Worm (Caenorhabditis elegans) whole organism, L3 larva: ENCODE measurements around the gene F35C5.1.

Experiments used
- ama-1 ChIP-seq: fragments of 150-350 bp; optimal IDR thresholded peaks from 2 replicates; lab custom pipeline; 2018
- ceh-16 ChIP-seq: sonication (generic microtip); optimal IDR thresholded peaks from 2 replicates; lab custom pipeline; 2017; ENCODE audit warnings: missing biosample characterization, missing genetic modification characterization
- ceh-82 ChIP-seq: fragments of 150-350 bp; optimal IDR thresholded peaks from 2 replicates; lab custom pipeline; 2014; ENCODE audit warnings: missing biosample characterization, missing genetic modification characterization
- egl-27 ChIP-seq: sonication (generic microtip); optimal IDR thresholded peaks from 4 replicates; lab custom pipeline; 2017; ENCODE audit warnings: missing biosample characterization, missing genetic modification reagents, missing genetic modification characterization
- egl-5 ChIP-seq: fragments of 150-350 bp; optimal IDR thresholded peaks from 2 replicates; lab custom pipeline; 2017; ENCODE audit warnings: missing biosample characterization, missing genetic modification reagents, missing genetic modification characterization, inconsistent platforms
- elt-1 ChIP-seq: fragments of 150-350 bp; optimal IDR thresholded peaks from 2 replicates; lab custom pipeline; 2014; ENCODE audit warnings: missing biosample characterization, missing genetic modification characterization
- elt-2 ChIP-seq: sonication (generic microtip); optimal IDR thresholded peaks from 2 replicates; lab custom pipeline; 2016; ENCODE audit warnings: missing genetic modification reagents, mild to moderate bottlenecking, missing genetic modification characterization, missing compliant biosample characterization
- elt-3 ChIP-seq, 3 experiments: fragments of 150-350 bp in 1 of 3; sonication (generic microtip) in 2 of 3; optimal IDR thresholded peaks; 2 replicates in 2 of 3; 4 replicates in 1 of 3; lab custom pipeline; 2014 to 2017; ENCODE audit warnings: missing biosample characterization in 3 of 3, missing genetic modification characterization in 3 of 3
- eor-1 ChIP-seq, 2 experiments: fragments of 150-350 bp; optimal IDR thresholded peaks; 2 replicates each; lab custom pipeline; 2014 to 2018; ENCODE audit warnings: missing biosample characterization in 2 of 2, missing genetic modification characterization in 2 of 2
- fos-1 ChIP-seq: fragments of 150-350 bp; optimal IDR thresholded peaks from 2 replicates; lab custom pipeline; 2014; ENCODE audit warnings: missing biosample characterization, missing genetic modification characterization
- jun-1 ChIP-seq: fragments of 150-350 bp; optimal IDR thresholded peaks from 2 replicates; lab custom pipeline; 2014; ENCODE audit warnings: missing biosample characterization, missing genetic modification reagents, missing genetic modification characterization
- mdl-1 ChIP-seq: fragments of 150-350 bp; optimal IDR thresholded peaks from 2 replicates; lab custom pipeline; 2014; ENCODE audit warnings: missing biosample characterization, missing genetic modification characterization
- mml-1 ChIP-seq: fragments of 150-350 bp; sonication (generic microtip); optimal IDR thresholded peaks from 3 replicates; lab custom pipeline; 2014; ENCODE audit warnings: missing biosample characterization, missing genetic modification characterization
- nfya-1 ChIP-seq: sonication (generic microtip); optimal IDR thresholded peaks from 2 replicates; lab custom pipeline; 2017; ENCODE audit warnings: missing genetic modification characterization, mild to moderate bottlenecking, missing compliant biosample characterization, antibody characterized with exemption, moderate library complexity; ENCODE audit not compliant: insufficient read depth
- nhr-11 ChIP-seq: fragments of 150-350 bp; optimal IDR thresholded peaks from 2 replicates; lab custom pipeline; 2014; ENCODE audit warnings: missing biosample characterization, missing genetic modification characterization
- nhr-43 ChIP-seq: sonication (generic microtip); optimal IDR thresholded peaks from 2 replicates; lab custom pipeline; 2016; ENCODE audit warnings: mild to moderate bottlenecking, missing genetic modification characterization, missing compliant biosample characterization; ENCODE audit not compliant: poor library complexity, severe bottlenecking
- nhr-67 ChIP-seq: fragments of 150-350 bp; optimal IDR thresholded peaks from 2 replicates; lab custom pipeline; 2014; ENCODE audit warnings: missing biosample characterization, missing genetic modification characterization
- nhr-76 ChIP-seq: fragments of 150-350 bp; sonication (generic microtip); optimal IDR thresholded peaks from 5 replicates; lab custom pipeline; 2014; ENCODE audit warnings: missing biosample characterization, missing genetic modification characterization
- pha-4 ChIP-seq: fragments of 150-350 bp; optimal IDR thresholded peaks from 2 replicates; lab custom pipeline; 2014; ENCODE audit warnings: missing biosample characterization, missing genetic modification reagents, missing genetic modification characterization
- pqm-1 ChIP-seq: fragments of 150-350 bp; optimal IDR thresholded peaks from 2 replicates; lab custom pipeline; 2017; ENCODE audit warnings: missing biosample characterization, missing genetic modification characterization, inconsistent platforms
- sea-2 ChIP-seq: fragments of 150-350 bp; sonication (generic microtip); optimal IDR thresholded peaks from 4 replicates; lab custom pipeline; 2014; ENCODE audit warnings: missing biosample characterization, missing genetic modification reagents, missing genetic modification characterization
- unc-39 ChIP-seq: sonication (generic microtip); optimal IDR thresholded peaks from 4 replicates; lab custom pipeline; 2017; ENCODE audit warnings: missing biosample characterization, missing genetic modification characterization
- unc-62 ChIP-seq: fragments of 150-350 bp; sonication (generic microtip); optimal IDR thresholded peaks from 4 replicates; lab custom pipeline; 2014; ENCODE audit warnings: missing biosample characterization, missing genetic modification reagents, missing genetic modification characterization
- zag-1 ChIP-seq: fragments of 150-350 bp; optimal IDR thresholded peaks from 2 replicates; lab custom pipeline; 2014; ENCODE audit warnings: missing biosample characterization, missing genetic modification characterization
- ztf-11 ChIP-seq: fragments of 150-350 bp; optimal IDR thresholded peaks from 2 replicates; lab custom pipeline; 2014; ENCODE audit warnings: missing biosample characterization, missing genetic modification characterization
- ztf-4 ChIP-seq: fragments of 150-350 bp; optimal IDR thresholded peaks from 2 replicates; lab custom pipeline; 2014; ENCODE audit warnings: missing biosample characterization, missing genetic modification characterization

The F35C5.1 gene

DNA sequence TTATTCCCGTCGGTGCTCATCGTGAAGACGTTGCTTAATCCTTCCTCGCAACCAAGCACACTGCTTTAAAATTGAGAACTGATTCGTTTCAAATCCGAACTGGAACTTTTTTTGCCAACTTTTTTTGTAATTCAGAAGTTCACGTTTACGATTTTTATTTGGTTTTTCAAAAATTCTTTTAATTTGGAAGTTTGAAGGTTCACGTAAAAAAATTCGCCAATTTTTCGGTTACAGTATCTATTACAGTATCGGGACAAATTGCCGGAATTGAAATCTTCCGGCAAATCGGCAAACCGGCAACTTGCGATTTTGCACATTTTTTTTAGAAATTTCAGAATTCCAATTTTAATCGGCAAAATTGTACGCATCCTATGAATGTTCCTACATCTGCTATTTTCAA, 47.6 kb downstream of the F35C5.1 start, which contains the start of gene F58G1.3:
TSS of gene F58G1.3 (minus strand) at position 101 of the 400 bp plus-strand sequence.
- TF ChIP-seq zag-1 (tag; lab: Kevin White, UChicago) = no peak
- TF ChIP-seq nhr-76 (tag; lab: Kevin White, UChicago) = no peak
- TF ChIP-seq ztf-11 (tag; lab: Kevin White, UChicago) = no peak
- TF ChIP-seq sea-2 (GFP tag; lab: Kevin White, UChicago) = no peak
- TF ChIP-seq jun-1 (tag; lab: Kevin White, UChicago) = no peak

DNA sequence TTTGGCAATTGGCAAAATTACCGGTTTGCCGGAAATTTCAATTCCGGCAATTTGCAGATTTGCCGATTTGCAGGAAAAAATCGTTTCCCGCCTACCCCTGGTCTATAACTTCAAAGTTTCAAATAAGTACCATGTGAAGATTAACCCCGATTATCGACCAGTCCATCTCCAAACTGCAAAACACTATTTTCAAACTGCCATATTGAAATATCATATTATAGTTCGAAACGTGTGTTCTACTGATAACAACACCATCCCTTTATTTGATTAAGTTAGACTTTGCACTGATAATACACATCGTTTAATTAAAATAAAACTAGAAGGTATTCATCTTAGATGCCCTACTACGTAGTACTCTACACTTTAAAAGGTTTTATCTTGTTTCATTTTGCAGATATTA, 49.5 kb downstream of the F35C5.1 start:
- peak; percentile 69 for TF ChIP-seq elt-2 (tag; lab: Kevin White, UChicago)
- TF ChIP-seq ama-1 (lab: Kevin White, UChicago) = no peak
- TF ChIP-seq pqm-1 (tag; lab: Kevin White, UChicago) = peak; percentile 22

DNA sequence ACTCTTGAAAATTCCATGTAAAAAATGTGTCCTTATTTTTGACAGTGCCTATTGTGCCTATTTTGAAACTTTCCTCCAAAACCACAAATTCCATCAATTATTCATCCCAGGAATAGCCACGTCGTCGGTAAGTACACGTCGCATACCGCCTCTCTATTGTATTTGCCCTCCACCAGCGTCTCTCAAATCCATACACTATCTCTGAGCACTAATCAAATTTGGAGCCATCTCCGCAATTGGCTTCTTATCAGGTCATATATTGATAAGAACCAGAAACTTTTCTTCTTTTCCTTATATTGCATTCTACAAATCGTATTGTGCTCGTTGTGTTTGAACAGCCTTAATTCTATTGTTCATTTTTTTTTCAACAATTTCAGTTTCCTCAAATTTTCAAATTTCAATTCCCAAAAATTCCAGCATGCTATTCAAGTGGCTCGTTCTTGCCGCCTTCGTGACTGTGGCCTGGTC, 50.9 kb downstream of the F35C5.1 start, which contains the start of gene dct-18:
TSS of gene dct-18 (plus strand) at position 418 of the 468 bp plus-strand sequence.
- TF ChIP-seq fos-1 = no peak
- no peak for TF ChIP-seq unc-39 (tag; lab: Kevin White, UChicago)
- TF ChIP-seq eor-1 (tag; optimal IDR thresholded peaks at IDR 0.05; lab: Kevin White, UChicago) = no peak
- peak; percentile 24 for TF ChIP-seq pha-4 (tag; lab: Kevin White, UChicago)
- no peak for TF ChIP-seq ztf-4 (tag; lab: Kevin White, UChicago)
- no peak for TF ChIP-seq ceh-82
- TF ChIP-seq mdl-1 (tag; lab: Kevin White, UChicago) = no peak
- no peak for TF ChIP-seq ama-1 (lab: Kevin White, UChicago)
- TF ChIP-seq ceh-16 (tag; lab: Kevin White, UChicago) = no peak
- no peak for TF ChIP-seq mml-1 (tag; lab: Kevin White, UChicago)
- TF ChIP-seq elt-1 (tag; lab: Kevin White, UChicago) = no peak
- peak; percentile 95 for TF ChIP-seq elt-2 (tag; lab: Kevin White, UChicago)
- TF ChIP-seq egl-27 (tag; lab: Kevin White, UChicago) = no peak
- TF ChIP-seq nfya-1 (tag; lab: Kevin White, UChicago) = no peak
- no peak for TF ChIP-seq elt-3 (tag; optimal IDR thresholded peaks at IDR 0.05; lab: Kevin White, UChicago)
- TF ChIP-seq nhr-43 (tag; lab: Kevin White, UChicago) = no peak
- no peak for TF ChIP-seq nhr-11 (tag; lab: Kevin White, UChicago)
- TF ChIP-seq unc-62 (GFP tag; lab: Kevin White, UChicago) = no peak
- no peak for TF ChIP-seq nhr-67
- TF ChIP-seq egl-5 (tag; lab: Kevin White, UChicago) = no peak
- TF ChIP-seq pqm-1 (tag; lab: Kevin White, UChicago) = peak; percentile 77
